Worm (Caenorhabditis elegans): ENCODE measurements around the gene T24H10.4.

DNA sequence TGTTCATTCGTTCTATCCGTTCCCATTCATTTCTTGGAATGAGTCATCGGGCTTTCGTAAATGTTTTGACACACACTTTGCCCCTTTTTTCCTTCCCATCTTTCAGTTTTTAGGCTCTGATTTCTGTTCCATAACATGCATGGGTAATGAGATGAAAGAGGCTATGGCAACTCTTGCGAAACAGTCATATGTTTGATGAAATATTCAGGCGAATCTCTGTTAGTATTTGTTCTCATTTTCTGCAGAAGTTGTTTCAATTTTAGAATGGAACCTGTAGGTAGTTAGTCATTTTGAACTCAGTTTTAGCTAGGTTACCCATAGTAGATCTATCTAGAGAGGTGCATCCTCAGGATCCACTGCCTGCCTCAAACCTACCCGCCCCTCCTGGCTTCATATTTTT, 5.6 kb downstream of the T24H10.4 start:
- TF ChIP-seq nhr-11 (tag; optimal IDR thresholded peaks at IDR 0.05) (no peak), pha-4 (GFP tag; IDR thresholded peaks at IDR 0.05) (no peak), pha-4 (tag; optimal IDR thresholded peaks at IDR 0.05) (no peak), lsy-2 (tag; optimal IDR thresholded peaks at IDR 0.05) (no peak), egl-27 (tag; optimal IDR thresholded peaks at IDR 0.05) (no peak), skn-1 (tag; optimal IDR thresholded peaks at IDR 0.05) (no peak), zfp-3 (GFP tag; conservative IDR thresholded peaks at IDR 0.05) (no peak)

All from whole organism, L4 larva.